Worm (Caenorhabditis elegans) whole organism, L4 larva: ENCODE measurements around the gene rfs-1.

ENCODE experiments used
- T26A8.4 ChIP-seq: fragments of 200-800 bp; sonication (Bioruptor generic); IDR thresholded peaks from 2 replicates; pipeline ENCODE4 v1.3.6; 2022; ENCODE audit warnings: missing genetic modification characterization, missing compliant biosample characterization
- ceh-44 ChIP-seq: fragments of 200-800 bp; sonication (Bioruptor generic); IDR thresholded peaks from 2 replicates; pipeline ENCODE4 v1.3.6; 2022; ENCODE audit warnings: missing genetic modification reagents, missing genetic modification characterization, missing compliant biosample characterization
- ctbp-1 ChIP-seq: fragments of 200-800 bp; sonication (Bioruptor generic); IDR thresholded peaks from 2 replicates; pipeline ENCODE4 v1.3.6; 2022; ENCODE audit warnings: missing genetic modification reagents, missing genetic modification characterization, missing compliant biosample characterization
- dmd-6 ChIP-seq: fragments of 200-800 bp; sonication (Bioruptor generic); IDR thresholded peaks from 2 replicates; pipeline ENCODE4 v1.3.6; 2022; ENCODE audit warnings: missing genetic modification reagents, missing genetic modification characterization, missing compliant biosample characterization
- gei-8 ChIP-seq: fragments of 200-800 bp; sonication (Bioruptor generic); optimal IDR thresholded peaks from 2 replicates; lab custom pipeline; 2018; ENCODE audit warnings: mild to moderate bottlenecking, missing genetic modification characterization, missing compliant biosample characterization
- lin-13 ChIP-seq: fragments of 150-350 bp; optimal IDR thresholded peaks from 2 replicates; lab custom pipeline; 2014; ENCODE audit warnings: missing biosample characterization, missing genetic modification reagents, missing genetic modification characterization
- lin-15B ChIP-seq: fragments of 150-350 bp; sonication (generic microtip); optimal IDR thresholded peaks from 3 replicates; lab custom pipeline; 2014; ENCODE audit warnings: missing biosample characterization, missing genetic modification characterization
- lin-38 ChIP-seq: fragments of 200-800 bp; sonication (Bioruptor generic); IDR thresholded peaks from 2 replicates; pipeline ENCODE4 v1.3.6; 2022; ENCODE audit warnings: missing genetic modification reagents, missing genetic modification characterization, missing compliant biosample characterization
- nhr-11 ChIP-seq: fragments of 150-350 bp; optimal IDR thresholded peaks from 2 replicates; lab custom pipeline; 2014; ENCODE audit warnings: missing biosample characterization, missing genetic modification characterization
- nhr-28 ChIP-seq: fragments of 150-350 bp; optimal IDR thresholded peaks from 2 replicates; lab custom pipeline; 2014; ENCODE audit warnings: missing biosample characterization, missing genetic modification characterization
- php-3 ChIP-seq: fragments of 200-800 bp; sonication (Bioruptor generic); IDR thresholded peaks from 2 replicates; pipeline ENCODE4 v1.3.6; 2022; ENCODE audit warnings: missing genetic modification reagents, missing genetic modification characterization, missing compliant biosample characterization
- snpc-4 ChIP-seq: fragments of 150-350 bp; optimal IDR thresholded peaks from 2 replicates; lab custom pipeline; 2014; ENCODE audit warnings: missing biosample characterization, missing genetic modification characterization
- unc-130 ChIP-seq: sonication (generic microtip); optimal IDR thresholded peaks from 2 replicates; lab custom pipeline; 2016; ENCODE audit warnings: missing genetic modification reagents, missing genetic modification characterization, missing compliant biosample characterization
- zip-11 ChIP-seq: fragments of 200-800 bp; sonication (Bioruptor generic); IDR thresholded peaks from 2 replicates; pipeline ENCODE4 v1.3.6; 2022; ENCODE audit warnings: missing genetic modification characterization, missing compliant biosample characterization

DNA sequence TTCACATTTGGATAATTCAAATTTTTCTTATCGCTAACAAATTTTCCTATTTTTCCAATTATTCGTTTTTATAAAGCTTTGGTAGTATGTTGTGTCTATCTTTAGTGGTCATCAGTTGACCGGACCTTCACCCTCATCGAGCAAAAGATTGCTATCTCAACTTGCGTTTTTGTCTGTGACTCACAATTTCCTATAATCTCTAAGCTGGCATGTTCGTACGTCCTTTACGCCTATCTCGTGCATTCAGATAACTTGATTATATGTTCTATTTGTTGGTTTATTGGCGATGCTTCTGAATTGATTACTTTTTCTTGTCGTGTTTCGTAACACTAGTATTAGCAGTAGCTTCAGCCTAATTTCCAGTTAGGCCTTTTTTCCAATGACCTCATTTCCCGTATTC, 53.3 kb downstream of the rfs-1 start:
- TF ChIP-seq ceh-44 (GFP tag; lab: Robert Waterston, UW) (no peak), T26A8.4 (GFP tag; lab: Robert Waterston, UW) (no peak), nhr-11 (no peak), php-3 (no peak), snpc-4 (tag; lab: Kevin White, UChicago) (no peak), gei-8 (GFP tag; lab: Kevin White, UChicago) (no peak), lin-13 (GFP tag; lab: Kevin White, UChicago) (no peak), zip-11 (no peak), unc-130 (GFP tag; lab: Kevin White, UChicago) (no peak), lin-15B (tag; lab: Kevin White, UChicago) (no peak), lin-38 (no peak), dmd-6 (GFP tag; lab: Robert Waterston, UW) (no peak), nhr-28 (tag; lab: Kevin White, UChicago) (no peak), ctbp-1 (GFP tag; lab: Robert Waterston, UW) (no peak)
